Fruit fly (Drosophila melanogaster) whole organism, pupa: ENCODE results near the gene melt.

Experiments used
- CG10348 ChIP-seq: fragments of 200-800 bp; sonication (Bioruptor generic); IDR thresholded peaks from 2 replicates; pipeline ENCODE4 v1.3.6; 2022; ENCODE audit warnings: missing biosample characterization, missing genetic modification characterization
- CG12605 ChIP-seq: fragments of 200-800 bp; sonication (Bioruptor generic); IDR thresholded peaks from 2 replicates; pipeline ENCODE4 v1.3.6; 2022; ENCODE audit warnings: missing biosample characterization, missing genetic modification characterization
- CG13204 ChIP-seq: fragments of 200-800 bp; sonication (Bioruptor generic); optimal IDR thresholded peaks from 2 replicates; lab custom pipeline; 2018; ENCODE audit warnings: missing biosample characterization, mild to moderate bottlenecking, missing genetic modification characterization, moderate library complexity
- CG14655 ChIP-seq: fragments of 200-800 bp; sonication (Bioruptor generic); optimal IDR thresholded peaks from 3 replicates; lab custom pipeline; 2017; ENCODE audit warnings: mild to moderate bottlenecking, missing biosample characterization, missing genetic modification reagents, missing genetic modification characterization
- CG15710 ChIP-seq: fragments of 200-800 bp; sonication (Bioruptor generic); optimal IDR thresholded peaks from 2 replicates; lab custom pipeline; 2018; ENCODE audit warnings: missing biosample characterization, mild to moderate bottlenecking, missing genetic modification characterization, moderate library complexity
- CG17806 ChIP-seq: fragments of 200-800 bp; sonication (Bioruptor generic); optimal IDR thresholded peaks from 2 replicates; lab custom pipeline; 2018; ENCODE audit warnings: missing biosample characterization, mild to moderate bottlenecking, missing genetic modification characterization, moderate library complexity
- CG32121 ChIP-seq: fragments of 200-800 bp; sonication (Bioruptor generic); IDR thresholded peaks from 2 replicates; pipeline ENCODE4 v1.3.6; 2022; ENCODE audit warnings: missing biosample characterization, missing genetic modification characterization
- CG34367 ChIP-seq: fragments of 200-800 bp; sonication (Bioruptor generic); optimal IDR thresholded peaks from 2 replicates; lab custom pipeline; 2018; ENCODE audit warnings: missing biosample characterization, mild to moderate bottlenecking, missing genetic modification characterization
- CG4496 ChIP-seq: fragments of 200-800 bp; sonication (Bioruptor generic); IDR thresholded peaks from 3 replicates; pipeline ENCODE4 v1.3.6; 2022; ENCODE audit warnings: missing biosample characterization, missing genetic modification characterization
- CG8159 ChIP-seq: fragments of 200-800 bp; sonication (Bioruptor generic); optimal IDR thresholded peaks from 3 replicates; lab custom pipeline; 2018; ENCODE audit warnings: missing biosample characterization, mild to moderate bottlenecking, missing genetic modification characterization, moderate library complexity
- CG8301 ChIP-seq: fragments of 200-800 bp; sonication (Bioruptor generic); optimal IDR thresholded peaks from 2 replicates; lab custom pipeline; 2018; ENCODE audit warnings: missing biosample characterization, mild to moderate bottlenecking, missing genetic modification characterization
- CG9948 ChIP-seq: fragments of 200-800 bp; sonication (Bioruptor generic); optimal IDR thresholded peaks from 2 replicates; lab custom pipeline; 2018; ENCODE audit warnings: missing biosample characterization, mild to moderate bottlenecking, missing genetic modification characterization, moderate library complexity
- D1 ChIP-seq: fragments of 200-800 bp; sonication (Bioruptor generic); optimal IDR thresholded peaks from 2 replicates; lab custom pipeline; 2018; ENCODE audit warnings: missing biosample characterization, mild to moderate bottlenecking, missing genetic modification characterization, moderate library complexity
- EcR ChIP-seq: fragments of 200-800 bp; sonication (Bioruptor generic); optimal IDR thresholded peaks from 3 replicates; lab custom pipeline; 2019; ENCODE audit warnings: missing biosample characterization, missing genetic modification characterization, mild to moderate bottlenecking, moderate library complexity, missing genetic modification reagents
- Ets98B ChIP-seq: fragments of 200-800 bp; sonication (Bioruptor generic); IDR thresholded peaks from 2 replicates; pipeline ENCODE4 v1.3.6; 2022; ENCODE audit warnings: missing biosample characterization, missing genetic modification characterization
- Pif1A ChIP-seq: fragments of 200-800 bp; sonication (Bioruptor generic); optimal IDR thresholded peaks from 3 replicates; lab custom pipeline; 2016; ENCODE audit warnings: missing biosample characterization, missing genetic modification characterization
- Pif1B ChIP-seq: fragments of 200-800 bp; sonication (Bioruptor generic); optimal IDR thresholded peaks from 3 replicates; lab custom pipeline; 2016; ENCODE audit warnings: missing biosample characterization, missing genetic modification characterization
- Snoo ChIP-seq: fragments of 200-800 bp; sonication (Bioruptor generic); optimal IDR thresholded peaks from 3 replicates; lab custom pipeline; 2017; ENCODE audit warnings: missing biosample characterization, mild to moderate bottlenecking, missing genetic modification characterization, inconsistent platforms
- fd96Ca ChIP-seq: fragments of 200-800 bp; sonication (Bioruptor generic); IDR thresholded peaks from 3 replicates; pipeline ENCODE4 v1.3.6; 2022; ENCODE audit warnings: missing biosample characterization, missing genetic modification characterization
- gl ChIP-seq: fragments of 200-800 bp; sonication (Bioruptor generic); optimal IDR thresholded peaks from 2 replicates; lab custom pipeline; 2018; ENCODE audit warnings: missing biosample characterization, mild to moderate bottlenecking, missing genetic modification characterization
- rn ChIP-seq: fragments of 200-800 bp; sonication (Bioruptor generic); IDR thresholded peaks from 2 replicates; pipeline ENCODE4 v1.3.6; 2022; ENCODE audit warnings: missing biosample characterization, missing genetic modification characterization

The melt gene

dm6 chr3L:7103941-7104340 is 30.4 kb upstream of the melt start:
- TF ChIP-seq CG14655 (GFP tag; lab: Kevin White, UChicago) = peak; percentile 13
- peak; percentile 40; the same call in 1 of the 3 replicates for TF ChIP-seq CG4496
- no peak for TF ChIP-seq EcR (GFP tag; lab: Kevin White, UChicago)
- TF ChIP-seq, all 21 proteins: peak for 2

dm6 chr3L:7104485-7104884 is 29.8 kb upstream of the melt start:
- TF ChIP-seq CG4496 (no peak), CG12605 (GFP tag; lab: Robert Waterston, UW) (no peak), CG34367 (tag; lab: Kevin White, UChicago) (no peak), CG15710 (tag; lab: Kevin White, UChicago) (no peak), D1 (tag; lab: Kevin White, UChicago) (no peak), CG8301 (no peak), CG32121 (no peak)
- TF ChIP-seq, all 21 proteins: peak for 0

- TF ChIP-seq CG14655 (GFP tag; lab: Kevin White, UChicago) (peak; percentile 27), CG8301 (no peak)
Observed at dm6 chr3L:7105693-7106092, 28.6 kb upstream of the melt start.

dm6 chr3L:7113010-7113409 is 21.3 kb upstream of the melt start:
- TF ChIP-seq CG15710 (tag; lab: Kevin White, UChicago) = peak; percentile 75
- no peak for TF ChIP-seq CG32121
- TF ChIP-seq CG9948 = peak; percentile 60
- no peak for TF ChIP-seq Pif1B (GFP tag; lab: Kevin White, UChicago)
- peak; percentile 15 for TF ChIP-seq gl (tag; lab: Kevin White, UChicago)
- no peak for TF ChIP-seq CG8301
- TF ChIP-seq CG4496 = 0 out of 3 replicates have a peak, but pooled peaks have one; percentile 32
- TF ChIP-seq rn = no peak
- TF ChIP-seq CG13204 = peak; percentile 31
- no peak for TF ChIP-seq Ets98B (GFP tag; lab: Robert Waterston, UW)
- peak; percentile 34 for TF ChIP-seq D1 (tag; lab: Kevin White, UChicago)
- peak; percentile 56 for TF ChIP-seq CG34367 (tag; lab: Kevin White, UChicago)
- peak; percentile 90 for TF ChIP-seq EcR (GFP tag; lab: Kevin White, UChicago)
- TF ChIP-seq fd96Ca = no peak
- no peak for TF ChIP-seq Snoo (tag; lab: Kevin White, UChicago)
- TF ChIP-seq CG17806 (tag; lab: Kevin White, UChicago) = peak; percentile 61
- peak; percentile 72 for TF ChIP-seq CG8159 (tag; lab: Kevin White, UChicago)
- TF ChIP-seq CG12605 (GFP tag; lab: Robert Waterston, UW) = no peak
- peak; percentile 65 for TF ChIP-seq Pif1A (GFP tag; lab: Kevin White, UChicago)
- TF ChIP-seq CG14655 (GFP tag; lab: Kevin White, UChicago) = peak; percentile 22

dm6 chr3L:7115944-7116343 is 18.4 kb upstream of the melt start:
- TF ChIP-seq CG9948 (no peak), EcR (GFP tag; lab: Kevin White, UChicago) (no peak), fd96Ca (no peak), D1 (tag; lab: Kevin White, UChicago) (no peak), Snoo (tag; lab: Kevin White, UChicago) (no peak), Pif1A (GFP tag; lab: Kevin White, UChicago) (no peak), CG13204 (no peak), CG4496 (no peak), Ets98B (GFP tag; lab: Robert Waterston, UW) (no peak), CG12605 (GFP tag; lab: Robert Waterston, UW) (no peak), CG17806 (tag; lab: Kevin White, UChicago) (no peak), gl (tag; lab: Kevin White, UChicago) (no peak), CG15710 (tag; lab: Kevin White, UChicago) (no peak), CG8301 (no peak), CG8159 (tag; lab: Kevin White, UChicago) (no peak), CG32121 (no peak), CG10348 (GFP tag; lab: Robert Waterston, UW) (no peak), Pif1B (GFP tag; lab: Kevin White, UChicago) (no peak), CG14655 (GFP tag; lab: Kevin White, UChicago) (no peak), CG34367 (tag; lab: Kevin White, UChicago) (no peak)
- TF ChIP-seq, all 21 proteins: peak for 0

dm6 chr3L:7122136-7122535 is 12.2 kb upstream of the melt start:
- no peak for TF ChIP-seq CG13204
- no peak for TF ChIP-seq Pif1B (GFP tag; lab: Kevin White, UChicago)
- no peak for TF ChIP-seq CG32121
- no peak for TF ChIP-seq rn
- no peak for TF ChIP-seq fd96Ca
- TF ChIP-seq CG34367 (tag; lab: Kevin White, UChicago) = no peak
- no peak for TF ChIP-seq CG14655 (GFP tag; lab: Kevin White, UChicago)
- TF ChIP-seq EcR (GFP tag; lab: Kevin White, UChicago) = no peak
- TF ChIP-seq CG15710 (tag; lab: Kevin White, UChicago) = no peak
- no peak for TF ChIP-seq CG10348 (GFP tag; lab: Robert Waterston, UW)
- TF ChIP-seq Ets98B (GFP tag; lab: Robert Waterston, UW) = no peak
